Worm (Caenorhabditis elegans): Measurements from ENCODE around the gene col-110.
A peak's percentile ranks its signal among the peaks of the same experiment; 100 is the strongest.

Gene col-110

ce11 chrIV:4588408-4588807 is 21.1 kb downstream of the col-110 start:
- TF ChIP-seq unc-86 (tag; optimal IDR thresholded peaks at IDR 0.05) = no peak
- no peak for TF ChIP-seq ceh-14 (tag; optimal IDR thresholded peaks at IDR 0.05)
- no peak for TF ChIP-seq ceh-6 (GFP tag; optimal IDR thresholded peaks at IDR 0.05)
- TF ChIP-seq ceh-19 (GFP tag; optimal IDR thresholded peaks at IDR 0.05) = peak; percentile 14
- no peak for TF ChIP-seq tbx-2 (tag; optimal IDR thresholded peaks at IDR 0.05)
- TF ChIP-seq pha-2 (tag; optimal IDR thresholded peaks at IDR 0.05) = peak; percentile 58
- no peak for TF ChIP-seq hlh-6 (tag; optimal IDR thresholded peaks at IDR 0.05)
- TF ChIP-seq tbx-7 (tag; optimal IDR thresholded peaks at IDR 0.05) = no peak
- peak; percentile 13 for TF ChIP-seq rnt-1 (tag; optimal IDR thresholded peaks at IDR 0.05)
- no peak for TF ChIP-seq dve-1 (tag; optimal IDR thresholded peaks at IDR 0.05)
- TF ChIP-seq ref-2 (tag; optimal IDR thresholded peaks at IDR 0.05) = peak; percentile 57
- no peak for TF ChIP-seq K09A11.1 (tag; optimal IDR thresholded peaks at IDR 0.05; ENCODE audit: insufficient read depth)
- TF ChIP-seq ceh-34 (tag; optimal IDR thresholded peaks at IDR 0.05) = no peak
- no peak for TF ChIP-seq pat-9 (tag; optimal IDR thresholded peaks at IDR 0.05)

DNA sequence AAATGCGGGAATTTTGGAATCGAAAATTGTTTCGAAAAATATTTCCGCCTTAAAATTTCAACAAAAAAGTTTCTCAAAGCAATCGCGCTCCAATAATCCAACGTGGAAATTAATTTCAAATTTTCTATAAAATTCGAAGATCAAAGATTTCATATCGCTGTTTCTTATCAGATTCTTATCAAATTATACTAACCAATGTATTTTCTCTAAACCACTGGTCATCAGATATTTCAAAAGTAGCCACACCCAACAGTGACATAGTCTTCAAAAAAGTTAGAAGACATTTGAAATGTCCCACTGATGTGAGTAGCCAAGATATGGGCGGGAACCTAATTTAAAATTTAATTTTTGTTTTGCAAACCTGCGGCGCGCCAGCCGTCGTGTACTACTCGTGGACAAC is 21.9 kb downstream of the col-110 start:
- TF ChIP-seq ttx-3 (tag; optimal IDR thresholded peaks at IDR 0.05) = no peak

DNA sequence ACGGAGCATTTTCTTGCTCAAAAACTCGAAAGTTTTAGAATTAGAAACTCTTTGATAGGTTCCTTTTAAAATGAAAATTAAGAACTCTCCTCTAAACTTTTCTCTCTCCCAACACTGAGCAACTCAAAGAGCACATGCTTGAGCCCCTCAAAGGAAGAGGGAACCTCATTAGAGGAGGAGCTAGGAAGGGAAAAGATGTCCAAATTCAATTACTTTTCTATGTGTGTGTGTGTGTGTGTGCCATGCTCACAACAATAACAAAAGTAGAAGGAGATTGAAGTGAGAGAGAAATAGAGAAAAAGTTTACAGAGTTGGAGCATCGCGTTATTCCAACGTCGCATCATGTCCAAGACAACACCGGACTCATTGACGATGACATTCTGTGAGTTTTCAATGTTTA is 23.5 kb downstream of the col-110 start:
- TF ChIP-seq hlh-15 (tag; optimal IDR thresholded peaks at IDR 0.05) (no peak), unc-42 (tag; optimal IDR thresholded peaks at IDR 0.05) (peak; percentile 100), madf-2 (tag; optimal IDR thresholded peaks at IDR 0.05) (no peak), ceh-14 (tag; optimal IDR thresholded peaks at IDR 0.05) (peak; percentile 78), tbx-2 (tag; optimal IDR thresholded peaks at IDR 0.05) (no peak), dmd-4 (tag; optimal IDR thresholded peaks at IDR 0.05; ENCODE audit: borderline replicate concordance) (no peak), K09A11.1 (tag; optimal IDR thresholded peaks at IDR 0.05; ENCODE audit: insufficient read depth) (no peak), pros-1 (tag; optimal IDR thresholded peaks at IDR 0.05) (no peak), unc-86 (tag; optimal IDR thresholded peaks at IDR 0.05) (no peak), fkh-10 (GFP tag; optimal IDR thresholded peaks at IDR 0.05) (peak; percentile 62), ceh-48 (tag; optimal IDR thresholded peaks at IDR 0.05) (no peak), npax-4 (tag; optimal IDR thresholded peaks at IDR 0.05) (no peak), nfya-1 (tag; optimal IDR thresholded peaks at IDR 0.05) (peak; percentile 17), ceh-31 (tag; optimal IDR thresholded peaks at IDR 0.05) (peak; percentile 70), fax-1 (tag; optimal IDR thresholded peaks at IDR 0.05) (peak; percentile 15), ceh-34 (tag; optimal IDR thresholded peaks at IDR 0.05) (no peak)

DNA sequence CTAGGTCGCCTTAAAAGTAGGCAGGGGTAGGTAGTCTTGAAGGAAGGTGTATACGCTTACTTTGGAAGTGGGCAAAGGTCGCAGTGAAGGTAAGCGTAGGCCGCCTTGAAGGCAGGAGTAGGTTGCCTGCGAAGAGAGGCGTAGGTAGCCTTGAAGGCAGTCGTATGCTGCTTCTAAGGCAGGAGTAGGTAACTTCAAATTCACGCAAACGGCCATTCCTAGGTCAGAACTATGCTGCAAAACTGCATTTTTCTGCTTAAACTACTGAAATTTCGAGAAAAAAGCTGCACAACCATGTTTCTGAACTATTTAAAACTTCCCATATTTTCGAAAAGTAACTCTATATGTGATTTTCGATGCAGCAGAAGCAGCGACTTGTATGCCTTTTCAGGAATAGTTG is 30.0 kb downstream of the col-110 start:
- TF ChIP-seq fkh-10 (GFP tag; optimal IDR thresholded peaks at IDR 0.05) = no peak
- no peak for TF ChIP-seq sox-4 (tag; optimal IDR thresholded peaks at IDR 0.05)
- TF ChIP-seq unc-55 (GFP tag; optimal IDR thresholded peaks at IDR 0.05) = no peak
- TF ChIP-seq tbx-7 (tag; optimal IDR thresholded peaks at IDR 0.05) = no peak
- TF ChIP-seq C38D4.7 (GFP tag; optimal IDR thresholded peaks at IDR 0.05) = no peak
- no peak for TF ChIP-seq odd-2 (tag; optimal IDR thresholded peaks at IDR 0.05)
- no peak for TF ChIP-seq ceh-18 (tag; optimal IDR thresholded peaks at IDR 0.05)
- no peak for TF ChIP-seq hlh-8 (tag; optimal IDR thresholded peaks at IDR 0.05)
- no peak for TF ChIP-seq ceh-6 (GFP tag; optimal IDR thresholded peaks at IDR 0.05)
- TF ChIP-seq dve-1 (tag; optimal IDR thresholded peaks at IDR 0.05) = no peak
- TF ChIP-seq ceh-14 (tag; optimal IDR thresholded peaks at IDR 0.05) = no peak
- TF ChIP-seq pag-3 (tag; optimal IDR thresholded peaks at IDR 0.05; ENCODE audit: borderline replicate concordance) = no peak
- no peak for TF ChIP-seq nhr-11 (tag; optimal IDR thresholded peaks at IDR 0.05)
- TF ChIP-seq ceh-2 (tag; optimal IDR thresholded peaks at IDR 0.05) = no peak
- TF ChIP-seq sdc-2 (tag; optimal IDR thresholded peaks at IDR 0.05) = no peak
- no peak for TF ChIP-seq T23F11.4 (GFP tag; optimal IDR thresholded peaks at IDR 0.05)
- TF ChIP-seq unc-3 (GFP tag; conservative IDR thresholded peaks at IDR 0.05) = no peak
- no peak for TF ChIP-seq unc-3 (tag; optimal IDR thresholded peaks at IDR 0.05)

All from whole organism, late embryonic.